Fruit fly (Drosophila melanogaster): ENCODE results near the gene CG32425.
"Not testable (repeated sequence)": the region's sequence is repeated elsewhere in the genome, so short reads cannot be mapped to it uniquely, and the experiment has no call there.

Gene CG32425

dm6 chr3L:20494262-20494601 is 2.9 kb upstream of the CG32425 start:
- peak; percentile 7 for TF ChIP-seq CG8301 (tag; optimal IDR thresholded peaks at IDR 0.05)
- TF ChIP-seq CG32121 (GFP tag; IDR thresholded peaks at IDR 0.05), result peak; percentile 23; the same call in 1 of the 2 replicates
- TF ChIP-seq Pif1A (GFP tag; optimal IDR thresholded peaks at IDR 0.05), result no peak
- TF ChIP-seq Ets98B (GFP tag; IDR thresholded peaks at IDR 0.05), result peak; percentile 24

DNA sequence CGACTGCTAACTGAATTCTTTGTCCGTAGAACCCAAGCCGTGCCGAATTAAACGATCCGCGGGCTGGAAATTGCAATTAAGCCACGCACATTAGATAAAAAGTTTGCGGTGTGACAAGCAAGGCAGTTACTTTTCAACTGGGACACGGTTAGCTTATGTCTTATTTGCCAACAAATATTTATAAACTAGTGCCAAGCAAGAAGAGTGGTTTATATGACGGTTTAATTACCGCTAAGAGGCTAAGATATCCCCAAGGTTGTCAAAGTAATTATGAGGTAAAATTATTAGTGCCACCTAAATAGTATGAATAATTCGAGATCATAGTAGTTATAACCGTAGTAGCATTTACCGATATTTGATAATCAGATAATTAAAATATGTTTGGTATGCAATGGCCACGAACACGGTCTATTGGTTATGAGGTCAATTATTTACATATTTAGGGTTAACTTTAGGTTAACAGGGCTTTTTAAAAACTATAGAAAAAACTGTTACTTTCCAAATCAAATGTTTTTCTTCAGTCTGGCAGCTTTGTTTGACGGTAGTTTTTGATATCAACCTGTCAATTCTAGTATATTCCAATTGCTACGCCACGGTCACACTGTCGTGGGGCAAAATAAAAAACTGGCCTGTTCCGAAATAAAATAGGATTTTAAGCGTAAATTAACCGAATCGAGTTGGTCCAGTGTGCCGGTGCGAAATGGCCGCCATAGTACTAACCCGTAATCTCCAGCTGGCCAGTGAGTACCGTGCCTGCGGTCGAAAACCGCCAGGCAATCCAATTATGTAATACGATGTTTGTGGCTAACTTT is 2.1 kb upstream of the CG32425 start, which contains the start of gene ZnT77C:
TSS of gene ZnT77C (minus strand) at position 142 of the 812 bp plus-strand sequence.
- no peak for TF ChIP-seq EcR (GFP tag; optimal IDR thresholded peaks at IDR 0.05)
- TF ChIP-seq CG14655 (GFP tag; optimal IDR thresholded peaks at IDR 0.05), result no peak
- no peak for TF ChIP-seq CG13204 (GFP tag; optimal IDR thresholded peaks at IDR 0.05)
- no peak for TF ChIP-seq CG8159 (tag; optimal IDR thresholded peaks at IDR 0.05)
- TF ChIP-seq rn (GFP tag; IDR thresholded peaks at IDR 0.05), result no peak
- TF ChIP-seq D1 (tag; optimal IDR thresholded peaks at IDR 0.05), result no peak
- TF ChIP-seq CG10348 (GFP tag; IDR thresholded peaks at IDR 0.05), result no peak
- no peak for TF ChIP-seq CG8301 (tag; optimal IDR thresholded peaks at IDR 0.05)
- no peak for TF ChIP-seq CG9948 (tag; optimal IDR thresholded peaks at IDR 0.05)
- no peak for TF ChIP-seq Pif1A (GFP tag; optimal IDR thresholded peaks at IDR 0.05)

DNA sequence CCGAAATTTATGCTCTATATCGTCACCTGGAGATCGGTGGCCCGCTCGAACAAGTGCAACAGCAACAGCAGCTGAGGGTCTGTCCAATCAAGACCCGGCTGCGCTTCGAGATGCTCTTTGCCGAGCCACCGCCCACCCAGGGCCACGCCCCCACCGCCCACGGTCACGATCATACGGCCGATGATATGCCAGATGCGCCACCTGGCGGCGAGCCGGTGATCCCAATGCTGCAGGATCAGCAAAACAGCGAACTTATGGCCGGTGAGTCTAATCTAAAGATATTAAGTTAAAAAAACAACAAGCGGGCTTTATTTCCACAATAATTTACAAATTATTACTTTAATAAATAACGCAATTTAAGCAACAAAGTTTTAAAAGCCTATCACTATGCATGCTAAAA is 1.1 kb downstream of the CG32425 start:
- TF ChIP-seq CG8159 (tag; optimal IDR thresholded peaks at IDR 0.05), result no peak
- no peak for TF ChIP-seq CG17806 (tag; optimal IDR thresholded peaks at IDR 0.05)
- TF ChIP-seq CG8301 (tag; optimal IDR thresholded peaks at IDR 0.05), result no peak
- TF ChIP-seq fd96Ca (GFP tag; IDR thresholded peaks at IDR 0.05), result no peak
- TF ChIP-seq CG32121 (GFP tag; IDR thresholded peaks at IDR 0.05), result 0 out of 2 replicates have a peak, but pooled peaks have one; percentile 18
- TF ChIP-seq Pif1B (GFP tag; optimal IDR thresholded peaks at IDR 0.05), result no peak
- TF ChIP-seq rn (GFP tag; IDR thresholded peaks at IDR 0.05), result no peak
- TF ChIP-seq EcR (GFP tag; optimal IDR thresholded peaks at IDR 0.05), result no peak
- no peak for TF ChIP-seq CG14655 (GFP tag; optimal IDR thresholded peaks at IDR 0.05)
- TF ChIP-seq CG12605 (GFP tag; IDR thresholded peaks at IDR 0.05), result no peak
- no peak for TF ChIP-seq Pif1A (GFP tag; optimal IDR thresholded peaks at IDR 0.05)
- peak; percentile 29 for TF ChIP-seq D1 (tag; optimal IDR thresholded peaks at IDR 0.05)

- TF ChIP-seq rn (GFP tag; IDR thresholded peaks at IDR 0.05); Snoo (tag; optimal IDR thresholded peaks at IDR 0.05); Ets98B (GFP tag; IDR thresholded peaks at IDR 0.05): not testable (repeated sequence)
These were observed 2.4 kb downstream of the CG32425 start, which contains the start of gene CG18281 for dm6 chr3L:20499536-20499935. TSS of gene CG18281 (plus strand) at chr3L:20499836.

- no peak for TF ChIP-seq CG12605 (GFP tag; IDR thresholded peaks at IDR 0.05)
- no peak for TF ChIP-seq CG8301 (tag; optimal IDR thresholded peaks at IDR 0.05)
- TF ChIP-seq CG15710 (tag; optimal IDR thresholded peaks at IDR 0.05), result no peak
- TF ChIP-seq Snoo (tag; optimal IDR thresholded peaks at IDR 0.05), result no peak
- no peak for TF ChIP-seq CG8159 (tag; optimal IDR thresholded peaks at IDR 0.05)
- TF ChIP-seq gl (tag; optimal IDR thresholded peaks at IDR 0.05), result no peak
- no peak for TF ChIP-seq CG32121 (GFP tag; IDR thresholded peaks at IDR 0.05)
- TF ChIP-seq CG17806 (tag; optimal IDR thresholded peaks at IDR 0.05), result no peak
- no peak for TF ChIP-seq EcR (GFP tag; optimal IDR thresholded peaks at IDR 0.05)
- TF ChIP-seq CG4496 (GFP tag; IDR thresholded peaks at IDR 0.05), result no peak
- TF ChIP-seq CG9948 (tag; optimal IDR thresholded peaks at IDR 0.05), result no peak
- no peak for TF ChIP-seq CG14655 (GFP tag; optimal IDR thresholded peaks at IDR 0.05)
- TF ChIP-seq CG10348 (GFP tag; IDR thresholded peaks at IDR 0.05), result no peak
- no peak for TF ChIP-seq Ets98B (GFP tag; IDR thresholded peaks at IDR 0.05)
- TF ChIP-seq Pif1B (GFP tag; optimal IDR thresholded peaks at IDR 0.05), result no peak
- TF ChIP-seq Pif1A (GFP tag; optimal IDR thresholded peaks at IDR 0.05), result no peak
These were observed 6.1 kb downstream of the CG32425 start for dm6 chr3L:20503256-20503655.

DNA sequence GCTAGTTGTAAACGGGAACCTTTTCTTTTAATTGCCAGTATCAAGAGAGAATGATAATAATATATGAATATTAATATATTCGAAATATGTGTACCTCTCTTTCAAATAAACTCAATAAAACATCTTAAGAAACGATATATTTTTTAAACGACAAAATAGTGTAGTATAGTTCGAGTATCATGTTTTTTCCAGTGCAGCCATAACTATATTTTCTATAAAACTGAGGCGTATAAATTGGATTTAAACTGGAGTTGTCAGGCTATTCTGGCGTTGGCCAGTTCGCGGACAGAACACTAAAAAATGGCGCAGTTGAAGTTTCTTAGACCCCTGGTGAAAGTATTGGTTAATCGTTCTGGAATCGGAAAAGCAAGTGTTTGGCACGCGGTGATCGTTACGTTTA is 6.8 kb downstream of the CG32425 start, which contains the start of gene CG17637:
TSS of gene CG17637 (plus strand) at position 301 of the 400 bp plus-strand sequence.
- not testable (repeated sequence) for TF ChIP-seq CG13204 (GFP tag; optimal IDR thresholded peaks at IDR 0.05); rn (GFP tag; IDR thresholded peaks at IDR 0.05); CG4496 (GFP tag; IDR thresholded peaks at IDR 0.05)

DNA sequence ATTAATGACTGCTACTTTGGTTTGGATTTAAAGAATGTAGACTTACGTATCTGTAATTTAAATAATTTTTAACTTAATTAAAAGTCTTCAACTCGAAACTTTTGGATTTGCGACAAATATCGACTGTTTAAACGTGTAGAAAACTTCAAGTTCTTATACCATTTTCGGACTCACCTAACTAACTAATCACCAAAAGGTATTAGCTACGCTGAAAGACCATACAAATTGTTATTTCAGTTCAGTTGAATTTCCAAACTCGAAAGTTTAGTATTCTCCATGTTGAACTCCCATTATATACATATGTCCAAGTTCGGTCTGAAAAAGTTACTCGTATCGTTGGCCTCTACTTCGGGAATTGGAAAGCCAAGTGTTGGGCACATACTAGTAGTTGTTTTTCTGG is 8.6 kb downstream of the CG32425 start, which contains the start of gene CG5078:
TSS of gene CG5078 (plus strand) at position 301 of the 400 bp plus-strand sequence.
- TF ChIP-seq CG15710 (tag; optimal IDR thresholded peaks at IDR 0.05) (no peak), CG10348 (GFP tag; IDR thresholded peaks at IDR 0.05) (no peak), CG8301 (tag; optimal IDR thresholded peaks at IDR 0.05) (no peak), CG14655 (GFP tag; optimal IDR thresholded peaks at IDR 0.05) (no peak), CG12605 (GFP tag; IDR thresholded peaks at IDR 0.05) (no peak), rn (GFP tag; IDR thresholded peaks at IDR 0.05) (no peak)
